Fruit fly (Drosophila melanogaster) Kc167 (cell line): ENCODE measurements around the gene CG34425.

ENCODE experiments used
- Myc ChIP-seq: fragments of >200 bp; optimal IDR thresholded peaks from 2 replicates; lab custom pipeline; 2017; ENCODE audit warnings: missing external identifiers
- Sin3A ChIP-seq: fragments of >200 bp; optimal IDR thresholded peaks from 2 replicates; lab custom pipeline; 2018; ENCODE audit warnings: missing external identifiers
- h ChIP-seq: fragments of >200 bp; optimal IDR thresholded peaks from 3 replicates; lab custom pipeline; 2018; ENCODE audit warnings: missing external identifiers
- insv ChIP-seq: fragments of >200 bp; optimal IDR thresholded peaks from 3 replicates; lab custom pipeline; 2018; ENCODE audit warnings: missing external identifiers
- psq ChIP-seq: fragments of >200 bp; optimal IDR thresholded peaks from 2 replicates; lab custom pipeline; 2017; ENCODE audit warnings: missing external identifiers
- ttk ChIP-seq: sonication (Bioruptor generic); optimal IDR thresholded peaks from 2 replicates; lab custom pipeline; 2017; ENCODE audit warnings: missing external identifiers

CG34425 gene

DNA sequence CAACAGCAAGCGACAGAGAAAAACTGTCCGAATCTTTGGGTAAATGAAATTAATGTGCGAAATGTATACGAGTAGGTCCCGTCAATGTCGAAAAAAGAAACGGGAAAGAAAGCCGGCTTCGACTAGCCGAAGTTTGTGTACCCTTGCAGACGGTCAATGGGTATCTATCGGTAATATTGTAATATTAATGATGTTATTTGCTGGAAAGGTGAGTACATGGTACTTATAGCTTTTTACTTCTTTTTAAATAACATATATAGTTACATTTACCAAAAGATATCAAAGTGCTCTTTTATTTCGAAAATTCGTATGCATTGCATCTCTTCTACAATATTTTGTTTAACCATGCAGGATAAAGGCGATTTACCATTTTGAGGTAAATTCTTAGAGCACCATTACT is 30.2 kb downstream of the CG34425 start:
- TF ChIP-seq psq (lab: Kevin White, UChicago) (no peak), h (no peak), ttk (no peak), Myc (lab: Kevin White, UChicago) (no peak), insv (lab: Kevin White, UChicago) (no peak), Sin3A (lab: Kevin White, UChicago) (no peak)

DNA sequence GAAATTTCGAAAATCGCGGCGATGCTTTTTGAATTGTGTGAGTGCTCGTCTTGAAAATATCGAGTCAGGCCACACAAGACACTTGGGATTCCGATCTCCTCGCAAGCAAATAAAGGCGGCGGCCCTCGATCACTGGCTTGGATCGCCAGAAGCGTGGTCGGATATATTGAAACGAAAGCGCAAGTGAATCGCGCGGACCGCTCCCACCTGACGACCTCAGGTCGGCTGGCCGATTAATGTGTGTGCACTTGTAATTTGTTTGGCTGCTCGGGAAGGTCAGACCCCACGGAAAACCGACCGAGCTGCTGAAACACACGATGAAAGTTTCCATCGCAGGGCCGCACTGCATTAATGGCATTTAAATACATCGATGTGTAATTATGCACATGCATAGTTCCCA is 30.8 kb downstream of the CG34425 start:
- no peak for TF ChIP-seq Sin3A (lab: Kevin White, UChicago)
- TF ChIP-seq Myc (lab: Kevin White, UChicago): no peak
- no peak for TF ChIP-seq psq (lab: Kevin White, UChicago)
- TF ChIP-seq ttk: no peak
- TF ChIP-seq insv (lab: Kevin White, UChicago): no peak
- no peak for TF ChIP-seq h

DNA sequence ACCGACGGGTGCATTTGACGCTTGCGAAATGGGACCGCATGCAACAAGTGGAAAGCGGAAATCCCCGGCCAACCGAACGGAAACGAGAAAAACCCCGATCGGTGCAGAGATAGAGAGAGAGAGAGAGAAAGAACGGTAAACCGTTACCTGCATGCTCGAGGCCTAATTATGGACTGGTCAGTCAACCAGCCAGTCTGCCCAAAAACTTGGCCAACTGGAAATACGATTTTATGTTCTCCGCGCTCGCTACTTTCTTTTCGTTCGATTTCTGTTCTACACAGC is 33.5 kb downstream of the CG34425 start:
- TF ChIP-seq psq (lab: Kevin White, UChicago): no peak
- no peak for TF ChIP-seq insv (lab: Kevin White, UChicago)
- TF ChIP-seq h: no peak
- TF ChIP-seq ttk: no peak
- TF ChIP-seq Myc (lab: Kevin White, UChicago): no peak
- TF ChIP-seq Sin3A (lab: Kevin White, UChicago): no peak

DNA sequence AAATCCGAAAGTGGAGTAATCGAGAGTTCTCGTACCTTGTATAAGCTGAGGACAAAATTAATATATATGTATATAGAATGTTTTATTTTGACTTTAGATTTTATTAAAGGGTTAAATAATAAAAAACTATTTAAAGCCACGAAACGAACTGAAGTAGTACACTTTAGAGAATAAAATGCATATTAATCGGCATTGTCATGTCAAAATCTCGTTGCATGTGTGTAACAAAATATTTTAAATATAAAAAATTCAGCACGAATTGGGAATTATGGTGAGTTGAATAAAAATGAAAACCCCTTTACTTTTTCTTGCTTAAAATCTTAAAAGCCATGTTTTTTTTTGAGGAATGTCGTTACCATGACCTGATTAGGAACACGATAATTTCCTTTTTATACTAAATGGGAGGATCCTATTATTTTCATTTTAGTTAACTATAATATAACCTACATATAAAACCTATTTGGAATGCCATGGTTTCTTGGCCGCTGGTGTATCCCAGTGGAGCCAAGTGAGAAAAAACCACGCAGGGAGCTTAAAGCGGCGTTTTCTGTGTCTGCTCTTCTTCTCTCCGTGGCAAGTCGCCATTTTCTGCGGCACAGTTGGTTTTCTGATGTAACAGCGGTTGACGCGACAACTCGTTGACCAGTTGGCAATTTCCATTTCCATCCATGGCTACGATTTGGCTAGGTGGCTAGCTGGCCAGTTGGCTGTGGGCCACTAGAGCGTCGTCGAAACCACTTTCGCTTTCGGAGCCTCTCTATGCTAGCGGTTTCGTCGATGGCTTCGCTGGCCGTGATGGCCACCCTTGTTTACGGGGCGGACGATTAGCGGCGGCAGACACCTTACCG is 34.1 kb downstream of the CG34425 start:
- TF ChIP-seq h: no peak
- TF ChIP-seq ttk: no peak
- no peak for TF ChIP-seq Sin3A (lab: Kevin White, UChicago)
- TF ChIP-seq Myc (lab: Kevin White, UChicago): no peak
- no peak for TF ChIP-seq insv (lab: Kevin White, UChicago)
- TF ChIP-seq psq (lab: Kevin White, UChicago): no peak

DNA sequence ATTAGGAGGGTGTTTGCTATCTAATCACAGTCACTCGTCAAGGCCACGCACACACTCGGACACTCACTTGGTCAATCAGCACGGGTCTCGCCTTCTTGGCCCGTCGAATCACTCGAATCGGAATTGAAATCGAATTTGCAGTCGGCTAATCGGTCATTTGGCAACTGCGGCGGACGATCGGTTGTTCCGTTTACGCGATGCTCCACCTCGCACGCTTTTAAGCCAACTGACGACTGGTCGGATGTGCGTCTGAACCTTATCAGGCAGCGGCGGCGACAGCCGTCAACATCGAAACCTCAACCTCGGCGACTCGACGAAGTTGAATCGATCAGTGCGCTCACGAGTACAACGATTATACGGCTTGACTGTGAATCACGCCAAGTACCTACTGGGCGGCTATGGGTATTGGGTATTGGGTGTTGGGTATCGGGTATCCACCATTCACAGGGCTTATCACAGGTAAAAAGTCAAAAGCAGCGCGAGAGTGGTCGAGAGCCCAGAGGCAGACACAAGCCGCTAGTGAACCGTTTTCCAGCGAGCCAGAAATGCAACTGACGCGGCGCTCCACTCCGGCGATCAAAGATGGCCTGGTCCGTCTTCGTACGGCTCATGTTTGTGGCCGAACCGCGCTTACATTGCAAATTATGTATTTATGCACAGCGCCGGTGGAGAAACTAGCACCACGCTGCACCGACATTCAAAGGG is 35.0 kb downstream of the CG34425 start:
- no peak for TF ChIP-seq psq (lab: Kevin White, UChicago)
- no peak for TF ChIP-seq ttk
- no peak for TF ChIP-seq Myc (lab: Kevin White, UChicago)
- TF ChIP-seq Sin3A (lab: Kevin White, UChicago): no peak
- no peak for TF ChIP-seq h
- TF ChIP-seq insv (lab: Kevin White, UChicago): no peak

DNA sequence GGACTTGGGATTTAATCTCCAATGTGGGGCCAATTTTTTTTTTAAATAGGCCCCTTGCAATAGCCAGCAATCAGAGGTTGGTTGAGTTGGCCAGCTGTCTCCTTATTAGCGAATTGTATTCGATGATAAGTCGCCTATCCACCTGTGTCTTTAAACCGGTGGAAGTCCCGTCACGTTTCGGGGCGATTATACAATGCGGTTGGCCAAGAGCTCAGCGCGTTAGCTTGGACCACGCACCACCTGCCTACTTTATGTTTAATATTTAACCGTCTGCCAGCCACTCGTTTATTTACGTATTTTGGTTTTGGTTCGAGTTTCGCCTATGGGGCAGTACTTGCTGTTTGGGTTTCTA is 35.5 kb downstream of the CG34425 start:
- TF ChIP-seq h (no peak), psq (lab: Kevin White, UChicago) (no peak), ttk (no peak), insv (lab: Kevin White, UChicago) (no peak), Myc (lab: Kevin White, UChicago) (no peak), Sin3A (lab: Kevin White, UChicago) (no peak)

DNA sequence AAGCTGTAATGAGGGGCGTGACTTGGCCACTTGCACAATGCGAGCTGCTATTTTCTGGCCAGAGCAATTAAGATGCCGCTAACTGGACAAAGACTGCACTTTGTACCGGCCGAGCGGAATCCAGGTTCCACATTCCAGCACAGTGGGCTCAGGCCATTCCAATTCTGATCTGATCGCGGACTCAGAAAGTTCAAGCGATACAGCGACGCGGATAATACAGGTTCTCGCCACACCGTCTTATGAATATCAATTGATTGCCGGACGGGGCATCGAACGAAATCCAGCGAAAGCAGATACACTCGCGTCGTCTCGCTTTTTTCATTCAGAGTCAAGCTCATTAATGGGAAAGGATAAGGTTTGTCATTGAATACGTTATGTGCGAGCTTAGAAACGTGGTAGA is 37.2 kb downstream of the CG34425 start:
- no peak for TF ChIP-seq psq (lab: Kevin White, UChicago)
- no peak for TF ChIP-seq Myc (lab: Kevin White, UChicago)
- no peak for TF ChIP-seq h
- TF ChIP-seq ttk: no peak
- no peak for TF ChIP-seq Sin3A (lab: Kevin White, UChicago)
- TF ChIP-seq insv (lab: Kevin White, UChicago): no peak

DNA sequence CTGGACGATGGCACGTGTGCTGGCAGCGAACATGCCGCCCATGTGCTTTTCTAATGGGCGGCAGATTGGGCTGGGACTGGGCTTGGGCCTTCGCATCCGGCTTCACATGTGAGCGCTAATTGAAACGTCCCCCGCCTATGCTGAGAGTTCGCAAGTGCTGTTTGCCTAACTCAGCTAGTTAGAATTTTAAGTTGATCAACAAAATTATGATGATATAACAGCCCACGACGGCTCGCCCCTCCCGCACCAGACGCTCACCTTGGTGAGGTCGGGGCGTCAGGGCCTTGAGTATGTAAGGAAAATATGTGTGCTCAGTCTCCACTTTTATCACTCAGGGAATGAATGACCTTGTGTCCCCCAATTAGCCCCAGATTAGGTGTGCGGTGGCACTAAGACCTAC is 39.3 kb downstream of the CG34425 start:
- no peak for TF ChIP-seq insv (lab: Kevin White, UChicago)
- no peak for TF ChIP-seq psq (lab: Kevin White, UChicago)
- no peak for TF ChIP-seq Myc (lab: Kevin White, UChicago)
- TF ChIP-seq Sin3A (lab: Kevin White, UChicago): no peak

DNA sequence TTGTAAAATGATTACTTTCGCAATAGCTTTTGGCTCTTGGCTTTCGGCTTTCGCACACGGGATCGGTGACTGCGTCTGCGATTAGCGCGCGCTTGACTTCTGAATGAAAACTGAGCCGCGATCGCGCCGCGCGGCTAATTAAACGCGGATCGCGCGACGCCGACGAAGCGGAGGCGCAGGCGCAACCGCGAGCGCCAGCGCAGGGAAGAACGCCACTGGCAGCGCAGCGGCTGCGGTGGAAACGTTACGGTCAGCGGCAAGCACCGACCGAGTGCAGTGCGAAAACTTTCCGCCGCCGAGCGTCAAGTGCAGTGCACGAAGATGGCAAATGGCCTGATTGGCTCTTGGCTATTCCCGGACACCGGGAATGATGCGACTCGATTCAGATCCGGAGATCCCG is 43.4 kb downstream of the CG34425 start, which contains the start of gene CG31522:
Gene CG31522, minus strand, starts transcription at position 101 of the 400 bp plus-strand sequence.
- TF ChIP-seq Myc (lab: Kevin White, UChicago) (no peak), psq (lab: Kevin White, UChicago) (no peak), h (no peak), Sin3A (lab: Kevin White, UChicago) (no peak), ttk (no peak), insv (lab: Kevin White, UChicago) (no peak)

DNA sequence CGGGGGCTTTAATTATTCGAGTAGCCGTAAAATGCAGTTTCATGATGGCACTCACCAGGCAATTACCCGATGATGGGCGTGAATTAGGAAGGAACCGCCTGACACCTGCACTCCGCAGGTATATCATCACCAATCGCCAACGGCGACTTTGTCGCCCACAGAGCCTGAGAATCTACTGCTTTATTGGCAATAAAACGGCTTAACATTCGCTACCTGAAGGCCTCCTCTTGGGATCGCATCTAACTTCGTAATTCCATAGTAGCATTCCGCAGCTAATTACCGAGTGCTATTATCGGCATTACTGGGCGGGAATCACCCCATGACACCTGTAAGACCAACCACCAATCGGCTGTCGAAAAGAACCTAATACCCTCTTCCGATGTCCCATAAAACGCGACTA is 47.9 kb downstream of the CG34425 start:
- TF ChIP-seq h (no peak), insv (lab: Kevin White, UChicago) (no peak), psq (lab: Kevin White, UChicago) (no peak), Myc (lab: Kevin White, UChicago) (no peak), Sin3A (lab: Kevin White, UChicago) (no peak), ttk (no peak)

DNA sequence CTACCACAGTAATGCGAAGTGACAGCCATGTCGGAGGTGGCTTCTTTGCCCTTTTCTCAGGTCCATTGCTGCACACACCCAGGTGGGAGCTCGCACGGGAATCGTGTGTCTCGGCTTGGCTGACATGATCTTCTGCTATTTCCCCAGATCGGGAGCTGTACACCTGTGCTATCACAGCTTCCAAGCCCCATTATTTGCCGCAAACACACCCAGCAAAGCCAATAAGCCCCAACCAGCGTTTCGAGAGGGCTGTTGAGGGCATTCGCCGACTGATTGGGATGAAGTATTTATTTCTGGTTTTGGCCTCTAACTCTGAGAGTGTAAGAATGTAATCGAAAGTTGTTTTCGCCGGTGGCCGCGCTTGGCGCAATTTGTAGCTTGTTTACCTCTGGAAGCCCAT is 48.5 kb downstream of the CG34425 start:
- no peak for TF ChIP-seq Sin3A (lab: Kevin White, UChicago)
